Worm (Caenorhabditis elegans) whole organism, L2 larva: Measurements from ENCODE around the gene hlh-19.

Experiments
- ama-1 ChIP-seq: fragments of 150-350 bp; optimal IDR thresholded peaks from 2 replicates; lab custom pipeline; 2018; ENCODE audit warnings: inconsistent platforms
- ceh-16 ChIP-seq: fragments of 150-350 bp; optimal IDR thresholded peaks from 2 replicates; lab custom pipeline; 2014; ENCODE audit warnings: missing biosample characterization, missing genetic modification characterization
- egl-27 ChIP-seq: sonication (generic microtip); optimal IDR thresholded peaks from 3 replicates; lab custom pipeline; 2017; ENCODE audit warnings: missing biosample characterization, missing genetic modification reagents, missing genetic modification characterization
- fos-1 ChIP-seq: fragments of 150-350 bp; optimal IDR thresholded peaks from 2 replicates; lab custom pipeline; 2014; ENCODE audit warnings: missing biosample characterization, missing genetic modification characterization
- lin-11 ChIP-seq: fragments of 150-350 bp; sonication (generic microtip); optimal IDR thresholded peaks from 2 replicates; lab custom pipeline; 2014; ENCODE audit warnings: missing biosample characterization, missing genetic modification characterization, inconsistent platforms, mixed read lengths
- nhr-6 ChIP-seq: fragments of 150-350 bp; optimal IDR thresholded peaks from 2 replicates; lab custom pipeline; 2014; ENCODE audit warnings: missing biosample characterization, missing genetic modification characterization
- snpc-4 ChIP-seq: fragments of 150-350 bp; optimal IDR thresholded peaks from 2 replicates; lab custom pipeline; 2014; ENCODE audit warnings: missing biosample characterization, missing genetic modification characterization
- unc-62 ChIP-seq: fragments of 150-350 bp; optimal IDR thresholded peaks from 2 replicates; lab custom pipeline; 2014; ENCODE audit warnings: missing biosample characterization, missing genetic modification reagents, missing genetic modification characterization
- ztf-11 ChIP-seq: sonication (generic microtip); optimal IDR thresholded peaks from 2 replicates; lab custom pipeline; 2017; ENCODE audit warnings: missing biosample characterization, missing genetic modification characterization
- ztf-4 ChIP-seq: fragments of 150-350 bp; optimal IDR thresholded peaks from 2 replicates; lab custom pipeline; 2014; ENCODE audit warnings: missing biosample characterization, missing genetic modification characterization

DNA sequence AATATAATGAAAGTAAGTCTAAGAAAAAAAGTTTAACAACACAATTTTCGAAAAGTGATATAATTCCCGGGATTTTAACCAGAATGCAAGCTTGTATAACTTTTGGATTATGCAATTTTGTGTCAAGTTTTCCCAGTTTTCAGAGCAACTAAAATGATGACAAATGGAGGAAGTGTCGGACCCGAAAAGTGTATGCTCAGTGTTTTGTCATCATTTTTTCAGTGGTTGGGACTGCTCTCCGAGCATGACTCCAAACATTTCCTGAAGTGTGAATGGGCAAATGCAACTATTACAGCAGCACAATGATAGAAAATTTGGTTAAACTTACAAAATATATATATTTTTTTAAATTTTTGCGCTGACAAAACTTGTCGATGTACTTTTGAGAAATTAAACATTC is 34.0 kb upstream of the hlh-19 start:
- TF ChIP-seq fos-1 (tag; lab: Kevin White, UChicago) (no peak), ama-1 (lab: Kevin White, UChicago) (no peak), nhr-6 (tag; lab: Kevin White, UChicago) (no peak), ztf-4 (tag; lab: Kevin White, UChicago) (no peak), egl-27 (no peak), lin-11 (tag; lab: Kevin White, UChicago) (no peak), snpc-4 (tag; lab: Kevin White, UChicago) (no peak), ceh-16 (no peak), unc-62 (GFP tag; lab: Kevin White, UChicago) (no peak), ztf-11 (tag; lab: Kevin White, UChicago) (no peak)
